Worm (Caenorhabditis elegans): ENCODE results near the gene R05D3.3.

Gene R05D3.3

DNA sequence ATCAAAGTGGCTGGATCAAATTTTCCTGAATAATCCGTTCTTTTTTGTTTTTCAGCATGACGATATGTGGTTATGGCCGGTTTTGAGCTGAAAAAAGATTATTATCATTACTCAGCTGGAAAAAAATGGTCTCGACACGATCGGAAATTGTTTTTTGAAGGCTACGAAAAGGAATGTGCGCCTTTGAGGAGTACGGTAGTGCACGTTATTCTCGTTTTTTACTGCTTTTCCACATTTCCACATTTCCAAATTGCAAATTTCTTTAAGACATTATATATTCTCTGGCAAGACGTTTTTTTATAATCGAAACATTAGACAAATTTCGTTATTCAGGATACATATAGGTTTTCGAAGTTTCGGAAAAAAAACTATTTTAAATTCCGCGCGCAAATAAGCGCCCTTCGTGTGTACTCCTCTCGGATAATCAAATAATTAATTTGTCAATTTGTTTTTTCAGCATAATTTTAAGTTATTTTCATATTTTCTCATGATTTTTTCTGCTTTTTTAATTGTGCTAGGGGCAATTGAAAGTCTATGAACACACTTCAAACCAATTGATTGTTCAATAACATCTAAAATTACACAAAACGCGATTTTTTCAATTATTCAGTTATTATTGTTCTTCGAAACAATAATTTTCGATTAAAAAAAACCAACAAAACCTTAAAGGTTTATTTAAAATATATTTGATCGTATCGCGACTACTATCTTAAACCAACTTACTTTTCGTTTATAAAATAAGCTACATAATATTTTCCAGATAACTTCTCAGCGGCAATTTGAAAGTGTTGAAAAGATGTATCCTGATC, at the start of gene R05D3.3:
TSS of gene R05D3.3 (plus strand) at position 759 of the 809 bp plus-strand sequence.
- TF ChIP-seq fkh-6 (tag; optimal IDR thresholded peaks at IDR 0.05) (no peak), sox-2 (GFP tag; IDR thresholded peaks at IDR 0.05) (no peak), sox-4 (tag; optimal IDR thresholded peaks at IDR 0.05) (no peak), npax-4 (tag; optimal IDR thresholded peaks at IDR 0.05) (no peak), ztf-16 (tag; optimal IDR thresholded peaks at IDR 0.05) (no peak), C08G9.2 (tag; optimal IDR thresholded peaks at IDR 0.05) (no peak), ttx-3 (tag; optimal IDR thresholded peaks at IDR 0.05) (no peak), pag-3 (tag; optimal IDR thresholded peaks at IDR 0.05; ENCODE audit: borderline replicate concordance) (no peak), dve-1 (tag; optimal IDR thresholded peaks at IDR 0.05) (no peak), ceh-45 (GFP tag; IDR thresholded peaks at IDR 0.05) (no peak), tbx-7 (tag; optimal IDR thresholded peaks at IDR 0.05) (no peak), pat-9 (tag; optimal IDR thresholded peaks at IDR 0.05) (no peak), odd-2 (tag; optimal IDR thresholded peaks at IDR 0.05) (no peak), mec-3 (tag; optimal IDR thresholded peaks at IDR 0.05; ENCODE audit: borderline replicate concordance) (no peak), ceh-18 (tag; optimal IDR thresholded peaks at IDR 0.05) (no peak), K09A11.1 (tag; optimal IDR thresholded peaks at IDR 0.05; ENCODE audit: insufficient read depth) (no peak), ceh-19 (GFP tag; optimal IDR thresholded peaks at IDR 0.05) (no peak), F13H6.1 (tag; optimal IDR thresholded peaks at IDR 0.05) (no peak), elt-4 (tag; optimal IDR thresholded peaks at IDR 0.05) (no peak), dmd-4 (tag; optimal IDR thresholded peaks at IDR 0.05; ENCODE audit: borderline replicate concordance) (no peak)

- TF ChIP-seq zip-5 (tag; optimal IDR thresholded peaks at IDR 0.05) (no peak), pax-1 (tag; optimal IDR thresholded peaks at IDR 0.05) (no peak), dve-1 (tag; optimal IDR thresholded peaks at IDR 0.05) (no peak), odd-2 (tag; optimal IDR thresholded peaks at IDR 0.05) (no peak), C38D4.7 (GFP tag; optimal IDR thresholded peaks at IDR 0.05) (no peak), ceh-45 (GFP tag; IDR thresholded peaks at IDR 0.05) (no peak), fkh-6 (tag; optimal IDR thresholded peaks at IDR 0.05) (no peak), hlh-8 (tag; optimal IDR thresholded peaks at IDR 0.05) (no peak), gmeb-2 (tag; optimal IDR thresholded peaks at IDR 0.05) (no peak), nhr-232 (tag; optimal IDR thresholded peaks at IDR 0.05) (no peak), ahr-1 (tag; optimal IDR thresholded peaks at IDR 0.05) (no peak), lim-6 (tag; optimal IDR thresholded peaks at IDR 0.05) (no peak), tbx-7 (tag; optimal IDR thresholded peaks at IDR 0.05) (no peak), ceh-19 (GFP tag; optimal IDR thresholded peaks at IDR 0.05) (no peak), pha-4 (tag; optimal IDR thresholded peaks at IDR 0.05) (no peak), hlh-30 (tag; optimal IDR thresholded peaks at IDR 0.05; ENCODE audit: insufficient read depth) (no peak), pqm-1 (tag; optimal IDR thresholded peaks at IDR 0.05) (no peak), nfya-1 (tag; optimal IDR thresholded peaks at IDR 0.05) (no peak)
Observed at ce11 chrIII:8318488-8318887, 45.3 kb upstream of the R05D3.3 start, which contains the start of gene sas-4. Gene sas-4, minus strand, starts transcription at chrIII:8318588.

DNA sequence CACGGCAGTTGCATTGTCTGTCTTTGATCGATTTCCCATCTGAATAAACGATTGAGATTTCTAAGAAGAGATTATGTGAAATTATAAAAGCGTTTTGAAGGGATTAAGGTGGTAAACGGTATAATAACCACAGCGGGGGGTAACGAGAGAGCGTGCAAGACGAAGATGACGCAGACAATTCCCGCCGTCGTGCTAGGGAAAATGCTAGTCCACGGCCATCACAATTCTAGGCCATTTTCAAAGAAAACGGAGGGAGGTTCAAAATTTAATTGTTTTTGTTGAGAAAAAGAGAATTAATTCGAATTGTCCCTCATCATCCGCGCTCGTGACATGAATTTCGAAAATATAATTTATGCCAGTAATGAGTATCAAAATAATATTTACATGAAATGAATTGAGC, 44.7 kb upstream of the R05D3.3 start, which contains the start of gene F10E9.11:
TSS of gene F10E9.11 (minus strand) at position 161 of the 400 bp plus-strand sequence.
- TF ChIP-seq T23F11.4 (GFP tag; optimal IDR thresholded peaks at IDR 0.05) (no peak), ceh-30 (tag; optimal IDR thresholded peaks at IDR 0.05) (no peak), pqm-1 (tag; optimal IDR thresholded peaks at IDR 0.05) (peak; percentile 48), hlh-13 (GFP tag; optimal IDR thresholded peaks at IDR 0.05) (no peak), tbx-7 (tag; optimal IDR thresholded peaks at IDR 0.05) (peak; percentile 93), ztf-16 (tag; optimal IDR thresholded peaks at IDR 0.05) (peak; percentile 39), ceh-14 (tag; optimal IDR thresholded peaks at IDR 0.05) (peak; percentile 81), npax-4 (tag; optimal IDR thresholded peaks at IDR 0.05) (no peak), ceh-31 (tag; optimal IDR thresholded peaks at IDR 0.05) (peak; percentile 99), tbx-2 (tag; optimal IDR thresholded peaks at IDR 0.05) (peak; percentile 93), che-1 (tag; optimal IDR thresholded peaks at IDR 0.05) (no peak), fax-1 (tag; optimal IDR thresholded peaks at IDR 0.05) (peak; percentile 62), ceh-24 (tag; optimal IDR thresholded peaks at IDR 0.05) (no peak), unc-55 (GFP tag; optimal IDR thresholded peaks at IDR 0.05) (no peak), hlh-6 (tag; optimal IDR thresholded peaks at IDR 0.05) (peak; percentile 34), pat-9 (tag; optimal IDR thresholded peaks at IDR 0.05) (no peak), lin-11 (tag; optimal IDR thresholded peaks at IDR 0.05) (no peak), elt-4 (tag; optimal IDR thresholded peaks at IDR 0.05) (no peak), sox-4 (tag; optimal IDR thresholded peaks at IDR 0.05) (no peak), ceh-34 (tag; optimal IDR thresholded peaks at IDR 0.05) (peak; percentile 73), dve-1 (tag; optimal IDR thresholded peaks at IDR 0.05) (no peak), K02D7.2 (tag; optimal IDR thresholded peaks at IDR 0.05) (no peak), pax-1 (tag; optimal IDR thresholded peaks at IDR 0.05) (peak; percentile 27), ceh-9 (tag; optimal IDR thresholded peaks at IDR 0.05) (no peak)
